Worm (Caenorhabditis elegans) whole organism, mixed stage, embryonic: ENCODE data around the gene B0395.3.

Source experiments
- M03D4.4 ChIP-seq: sonication (generic microtip); optimal IDR thresholded peaks from 2 replicates; lab custom pipeline; 2017; ENCODE audit warnings: mild to moderate bottlenecking, missing genetic modification characterization, missing compliant biosample characterization
- bed-3 ChIP-seq: fragments of 200-800 bp; sonication (Bioruptor generic); optimal IDR thresholded peaks from 3 replicates; lab custom pipeline; 2018; ENCODE audit warnings: mild to moderate bottlenecking, missing genetic modification characterization, moderate library complexity, missing compliant biosample characterization
- ceh-39 ChIP-seq: fragments of 150-350 bp; optimal IDR thresholded peaks from 2 replicates; lab custom pipeline; 2014; ENCODE audit warnings: missing biosample characterization, missing genetic modification characterization
- ceh-43 ChIP-seq: fragments of 200-800 bp; sonication (Bioruptor generic); optimal IDR thresholded peaks from 2 replicates; lab custom pipeline; 2018; ENCODE audit warnings: mild to moderate bottlenecking, missing genetic modification characterization, moderate library complexity, missing compliant biosample characterization
- ceh-83 ChIP-seq: fragments of 200-800 bp; sonication (Bioruptor generic); optimal IDR thresholded peaks from 2 replicates; lab custom pipeline; 2018; ENCODE audit warnings: mild to moderate bottlenecking, missing genetic modification characterization, missing compliant biosample characterization
- ces-1 ChIP-seq: fragments of 150-350 bp; optimal IDR thresholded peaks from 2 replicates; lab custom pipeline; 2014; ENCODE audit warnings: missing biosample characterization, missing genetic modification reagents, missing genetic modification characterization
- cnd-1 ChIP-seq: fragments of 200-800 bp; sonication (Bioruptor generic); optimal IDR thresholded peaks from 2 replicates; lab custom pipeline; 2018; ENCODE audit warnings: mild to moderate bottlenecking, missing genetic modification characterization, missing compliant biosample characterization
- elt-1 ChIP-seq: sonication (generic microtip); optimal IDR thresholded peaks from 2 replicates; lab custom pipeline; 2017; ENCODE audit warnings: missing genetic modification characterization, mild to moderate bottlenecking, missing compliant biosample characterization, antibody characterized with exemption, moderate library complexity, borderline replicate concordance; ENCODE audit not compliant: insufficient read depth
- elt-3 ChIP-seq: fragments of 150-350 bp; optimal IDR thresholded peaks from 2 replicates; lab custom pipeline; 2014; ENCODE audit warnings: missing biosample characterization, missing genetic modification characterization
- flh-1 ChIP-seq: fragments of 200-800 bp; sonication (Bioruptor generic); optimal IDR thresholded peaks from 2 replicates; lab custom pipeline; 2018; ENCODE audit warnings: mild to moderate bottlenecking, missing genetic modification characterization, moderate library complexity, missing compliant biosample characterization
- ham-2 ChIP-seq: fragments of 200-800 bp; sonication (Bioruptor generic); optimal IDR thresholded peaks from 2 replicates; lab custom pipeline; 2018; ENCODE audit warnings: mild to moderate bottlenecking, missing genetic modification characterization, missing compliant biosample characterization
- hlh-1 ChIP-seq: fragments of 150-350 bp; optimal IDR thresholded peaks from 2 replicates; lab custom pipeline; 2014; ENCODE audit warnings: missing biosample characterization, missing genetic modification reagents, missing genetic modification characterization
- lin-32 ChIP-seq: fragments of 200-800 bp; sonication (Bioruptor generic); optimal IDR thresholded peaks from 2 replicates; lab custom pipeline; 2018; ENCODE audit warnings: mild to moderate bottlenecking, missing genetic modification characterization, missing compliant biosample characterization
- lsy-2 ChIP-seq: fragments of 150-350 bp; optimal IDR thresholded peaks from 2 replicates; lab custom pipeline; 2014; ENCODE audit warnings: missing biosample characterization, missing genetic modification characterization
- mab-5 ChIP-seq: fragments of 150-350 bp; optimal IDR thresholded peaks from 2 replicates; lab custom pipeline; 2014; ENCODE audit warnings: missing biosample characterization, missing genetic modification characterization
- mep-1 ChIP-seq: fragments of 150-350 bp; optimal IDR thresholded peaks from 2 replicates; lab custom pipeline; 2017; ENCODE audit warnings: missing biosample characterization, missing genetic modification reagents, missing genetic modification characterization, inconsistent platforms
- mls-2 ChIP-seq: sonication (generic microtip); optimal IDR thresholded peaks from 2 replicates; lab custom pipeline; 2016; ENCODE audit warnings: mild to moderate bottlenecking, missing genetic modification characterization, moderate library complexity, missing compliant biosample characterization
- nhr-12 ChIP-seq: fragments of 150-350 bp; optimal IDR thresholded peaks from 2 replicates; lab custom pipeline; 2014; ENCODE audit warnings: missing biosample characterization, missing genetic modification characterization
- nhr-2 ChIP-seq: fragments of 150-350 bp; optimal IDR thresholded peaks from 2 replicates; lab custom pipeline; 2014; ENCODE audit warnings: missing biosample characterization, missing genetic modification characterization
- nhr-237 ChIP-seq: fragments of 150-350 bp; optimal IDR thresholded peaks from 2 replicates; lab custom pipeline; 2014; ENCODE audit warnings: missing biosample characterization, missing genetic modification characterization
- nhr-76 ChIP-seq: sonication (generic microtip); optimal IDR thresholded peaks from 2 replicates; lab custom pipeline; 2017; ENCODE audit warnings: missing biosample characterization, missing genetic modification characterization
- pha-4 ChIP-seq: fragments of 150-350 bp; optimal IDR thresholded peaks from 2 replicates; lab custom pipeline; 2018; ENCODE audit warnings: missing biosample characterization, missing genetic modification reagents, missing genetic modification characterization
- snpc-4 ChIP-seq: fragments of 150-350 bp; optimal IDR thresholded peaks from 2 replicates; lab custom pipeline; 2014; ENCODE audit warnings: missing biosample characterization, missing genetic modification characterization
- tbx-8 ChIP-seq: fragments of 200-800 bp; sonication (Bioruptor generic); optimal IDR thresholded peaks from 2 replicates; lab custom pipeline; 2018; ENCODE audit warnings: mild to moderate bottlenecking, missing genetic modification characterization, moderate library complexity, missing compliant biosample characterization
- unc-120 ChIP-seq: sonication (generic microtip); optimal IDR thresholded peaks from 2 replicates; lab custom pipeline; 2017; ENCODE audit warnings: missing genetic modification characterization, missing compliant biosample characterization; ENCODE audit not compliant: poor library complexity, severe bottlenecking
- unc-39 ChIP-seq: fragments of 150-350 bp; optimal IDR thresholded peaks from 2 replicates; lab custom pipeline; 2014; ENCODE audit warnings: missing biosample characterization, missing genetic modification characterization
- unc-62 ChIP-seq: fragments of 150-350 bp; optimal IDR thresholded peaks from 2 replicates; lab custom pipeline; 2014; ENCODE audit warnings: missing biosample characterization, missing genetic modification reagents, missing genetic modification characterization
- zip-8 ChIP-seq: fragments of 150-350 bp; optimal IDR thresholded peaks from 2 replicates; lab custom pipeline; 2014; ENCODE audit warnings: missing biosample characterization, missing genetic modification characterization
- ztf-11 ChIP-seq: fragments of 150-350 bp; optimal IDR thresholded peaks from 2 replicates; lab custom pipeline; 2014; ENCODE audit warnings: missing biosample characterization, missing genetic modification characterization

B0395.3 gene

ce11 chrX:16044325-16044724 is 4.3 kb upstream of the B0395.3 start:
- TF ChIP-seq ceh-43 (GFP tag; lab: Kevin White, UChicago) = no peak
- TF ChIP-seq ces-1 (GFP tag; lab: Kevin White, UChicago) = peak; percentile 28
- peak; percentile 72 for TF ChIP-seq hlh-1 (tag; lab: Kevin White, UChicago)
- TF ChIP-seq elt-1 (tag; lab: Kevin White, UChicago) = no peak

- no peak for TF ChIP-seq hlh-1 (tag; lab: Kevin White, UChicago)
- no peak for TF ChIP-seq mab-5 (tag; lab: Kevin White, UChicago)
- no peak for TF ChIP-seq zip-8 (tag; lab: Kevin White, UChicago)
- no peak for TF ChIP-seq nhr-237
- TF ChIP-seq mls-2 = no peak
- TF ChIP-seq ceh-83 = no peak
- no peak for TF ChIP-seq nhr-12 (tag; lab: Kevin White, UChicago)
- no peak for TF ChIP-seq M03D4.4
- TF ChIP-seq ztf-11 (tag; lab: Kevin White, UChicago) = no peak
- TF ChIP-seq nhr-76 (tag; lab: Kevin White, UChicago) = no peak
- no peak for TF ChIP-seq pha-4
- no peak for TF ChIP-seq ceh-43 (GFP tag; lab: Kevin White, UChicago)
- no peak for TF ChIP-seq lin-32 (GFP tag; lab: Kevin White, UChicago)
- TF ChIP-seq elt-1 (tag; lab: Kevin White, UChicago) = no peak
- no peak for TF ChIP-seq nhr-2 (tag; lab: Kevin White, UChicago)
Measured at ce11 chrX:16042480-16042879, 2.4 kb upstream of the B0395.3 start.

- TF ChIP-seq snpc-4 (tag; lab: Kevin White, UChicago) (no peak), hlh-1 (tag; lab: Kevin White, UChicago) (no peak), mep-1 (no peak), tbx-8 (GFP tag; lab: Kevin White, UChicago) (no peak), zip-8 (tag; lab: Kevin White, UChicago) (no peak)
Measured at ce11 chrX:16041808-16042207, 1.8 kb upstream of the B0395.3 start.

DNA sequence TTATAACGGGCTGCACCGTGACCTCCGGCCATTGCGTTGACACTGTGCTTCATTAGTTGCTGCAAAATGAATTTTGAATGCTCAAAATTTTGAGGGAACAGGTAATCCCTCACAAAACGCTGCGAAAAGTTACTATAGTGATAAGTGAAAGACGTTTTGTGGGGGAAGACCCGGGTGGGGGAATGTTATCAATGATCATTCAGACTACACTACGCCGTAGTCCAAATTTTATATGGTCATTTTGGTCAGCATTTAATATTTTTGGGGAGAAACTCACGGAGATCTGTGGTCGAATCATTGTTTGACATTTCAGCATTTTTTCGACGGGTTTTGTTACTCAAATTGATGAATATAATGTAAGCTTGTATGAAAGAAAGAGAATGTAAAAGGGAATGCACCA is 884 bp downstream of the B0395.3 start:
- TF ChIP-seq bed-3 (GFP tag; lab: Kevin White, UChicago) (no peak), nhr-2 (tag; lab: Kevin White, UChicago) (no peak), mab-5 (tag; lab: Kevin White, UChicago) (no peak), unc-39 (tag; lab: Kevin White, UChicago) (no peak), zip-8 (tag; lab: Kevin White, UChicago) (no peak), unc-120 (tag; lab: Kevin White, UChicago) (no peak), mls-2 (no peak), tbx-8 (GFP tag; lab: Kevin White, UChicago) (no peak), lin-32 (GFP tag; lab: Kevin White, UChicago) (no peak), nhr-12 (tag; lab: Kevin White, UChicago) (no peak), nhr-76 (tag; lab: Kevin White, UChicago) (no peak), M03D4.4 (no peak), nhr-237 (no peak), snpc-4 (tag; lab: Kevin White, UChicago) (no peak), pha-4 (no peak)
- TF ChIP-seq, all 35 proteins: peak for 0

DNA sequence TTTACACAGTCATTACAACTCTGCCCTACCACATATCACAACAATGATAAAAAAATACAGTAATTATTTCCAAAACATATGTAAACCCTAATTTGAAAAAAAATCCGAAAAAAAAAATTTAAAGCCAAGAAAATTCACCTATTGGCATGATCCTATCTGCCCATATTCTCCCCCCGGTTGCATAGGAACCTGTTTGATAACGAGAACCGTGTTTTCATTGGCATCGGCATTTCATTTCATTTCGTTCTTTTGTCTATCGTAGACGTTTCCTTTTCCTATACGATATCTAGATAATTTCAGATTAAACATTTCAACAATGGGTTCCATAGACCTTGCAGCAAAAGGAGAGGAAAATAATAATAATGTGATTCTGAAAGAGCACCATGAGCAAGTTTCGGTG is 9.6 kb downstream of the B0395.3 start, which contains the start of gene mboa-1:
TSS of gene mboa-1 (plus strand) at position 301 of the 400 bp plus-strand sequence.
- no peak for TF ChIP-seq elt-3
- TF ChIP-seq lsy-2 (tag; lab: Kevin White, UChicago) = no peak
- no peak for TF ChIP-seq ceh-39 (tag; lab: Kevin White, UChicago)
- no peak for TF ChIP-seq ztf-11 (tag; lab: Kevin White, UChicago)
- TF ChIP-seq mab-5 (tag; lab: Kevin White, UChicago) = no peak
- TF ChIP-seq nhr-76 (tag; lab: Kevin White, UChicago) = no peak
- TF ChIP-seq flh-1 (GFP tag; lab: Kevin White, UChicago) = no peak
- no peak for TF ChIP-seq cnd-1 (tag; lab: Kevin White, UChicago)
- TF ChIP-seq zip-8 (tag; lab: Kevin White, UChicago) = no peak
- TF ChIP-seq nhr-2 (tag; lab: Kevin White, UChicago) = no peak
- TF ChIP-seq unc-62 (GFP tag; lab: Kevin White, UChicago) = no peak
- TF ChIP-seq hlh-1 (tag; lab: Kevin White, UChicago) = no peak
- TF ChIP-seq, all 35 proteins: peak for 0

- TF ChIP-seq elt-3 (no peak), nhr-2 (tag; lab: Kevin White, UChicago) (no peak), ham-2 (GFP tag; lab: Kevin White, UChicago) (peak; percentile 61), ceh-43 (GFP tag; lab: Kevin White, UChicago) (no peak), zip-8 (tag; lab: Kevin White, UChicago) (no peak), nhr-76 (tag; lab: Kevin White, UChicago) (no peak)
- TF ChIP-seq, all 35 proteins: peak for 1
Measured at ce11 chrX:16028980-16029379, 11.1 kb downstream of the B0395.3 start.
